Worm (Caenorhabditis elegans) whole organism, mixed stage, embryonic: ENCODE measurements around the gene R07E5.4.

Experiments
- M03D4.4 ChIP-seq: sonication (generic microtip); optimal IDR thresholded peaks from 2 replicates; lab custom pipeline; 2017; ENCODE audit warnings: mild to moderate bottlenecking, missing genetic modification characterization, missing compliant biosample characterization
- bed-3 ChIP-seq: fragments of 200-800 bp; sonication (Bioruptor generic); optimal IDR thresholded peaks from 3 replicates; lab custom pipeline; 2018; ENCODE audit warnings: mild to moderate bottlenecking, missing genetic modification characterization, moderate library complexity, missing compliant biosample characterization
- ceh-39 ChIP-seq: fragments of 150-350 bp; optimal IDR thresholded peaks from 2 replicates; lab custom pipeline; 2014; ENCODE audit warnings: missing biosample characterization, missing genetic modification characterization
- ceh-43 ChIP-seq: fragments of 200-800 bp; sonication (Bioruptor generic); optimal IDR thresholded peaks from 2 replicates; lab custom pipeline; 2018; ENCODE audit warnings: mild to moderate bottlenecking, missing genetic modification characterization, moderate library complexity, missing compliant biosample characterization
- ceh-83 ChIP-seq: fragments of 200-800 bp; sonication (Bioruptor generic); optimal IDR thresholded peaks from 2 replicates; lab custom pipeline; 2018; ENCODE audit warnings: mild to moderate bottlenecking, missing genetic modification characterization, missing compliant biosample characterization
- ces-1 ChIP-seq: fragments of 150-350 bp; optimal IDR thresholded peaks from 2 replicates; lab custom pipeline; 2014; ENCODE audit warnings: missing biosample characterization, missing genetic modification reagents, missing genetic modification characterization
- cnd-1 ChIP-seq: fragments of 200-800 bp; sonication (Bioruptor generic); optimal IDR thresholded peaks from 2 replicates; lab custom pipeline; 2018; ENCODE audit warnings: mild to moderate bottlenecking, missing genetic modification characterization, missing compliant biosample characterization
- drap-1 ChIP-seq: fragments of 200-800 bp; sonication (Bioruptor generic); optimal IDR thresholded peaks from 3 replicates; lab custom pipeline; 2018; ENCODE audit warnings: mild to moderate bottlenecking, missing genetic modification characterization, missing compliant biosample characterization
- elt-1 ChIP-seq: sonication (generic microtip); optimal IDR thresholded peaks from 2 replicates; lab custom pipeline; 2017; ENCODE audit warnings: missing genetic modification characterization, mild to moderate bottlenecking, missing compliant biosample characterization, antibody characterized with exemption, moderate library complexity, borderline replicate concordance; ENCODE audit not compliant: insufficient read depth
- flh-1 ChIP-seq: fragments of 200-800 bp; sonication (Bioruptor generic); optimal IDR thresholded peaks from 2 replicates; lab custom pipeline; 2018; ENCODE audit warnings: mild to moderate bottlenecking, missing genetic modification characterization, moderate library complexity, missing compliant biosample characterization
- ham-2 ChIP-seq: fragments of 200-800 bp; sonication (Bioruptor generic); optimal IDR thresholded peaks from 2 replicates; lab custom pipeline; 2018; ENCODE audit warnings: mild to moderate bottlenecking, missing genetic modification characterization, missing compliant biosample characterization
- hlh-1 ChIP-seq: fragments of 150-350 bp; optimal IDR thresholded peaks from 2 replicates; lab custom pipeline; 2014; ENCODE audit warnings: missing biosample characterization, missing genetic modification reagents, missing genetic modification characterization
- lin-32 ChIP-seq: fragments of 200-800 bp; sonication (Bioruptor generic); optimal IDR thresholded peaks from 2 replicates; lab custom pipeline; 2018; ENCODE audit warnings: mild to moderate bottlenecking, missing genetic modification characterization, missing compliant biosample characterization
- lsy-2 ChIP-seq: fragments of 150-350 bp; optimal IDR thresholded peaks from 2 replicates; lab custom pipeline; 2014; ENCODE audit warnings: missing biosample characterization, missing genetic modification characterization
- mab-5 ChIP-seq: fragments of 150-350 bp; optimal IDR thresholded peaks from 2 replicates; lab custom pipeline; 2014; ENCODE audit warnings: missing biosample characterization, missing genetic modification characterization
- mep-1 ChIP-seq: fragments of 150-350 bp; optimal IDR thresholded peaks from 2 replicates; lab custom pipeline; 2017; ENCODE audit warnings: missing biosample characterization, missing genetic modification reagents, missing genetic modification characterization, inconsistent platforms
- mls-2 ChIP-seq: sonication (generic microtip); optimal IDR thresholded peaks from 2 replicates; lab custom pipeline; 2016; ENCODE audit warnings: mild to moderate bottlenecking, missing genetic modification characterization, moderate library complexity, missing compliant biosample characterization
- nhr-12 ChIP-seq: fragments of 150-350 bp; optimal IDR thresholded peaks from 2 replicates; lab custom pipeline; 2014; ENCODE audit warnings: missing biosample characterization, missing genetic modification characterization
- nhr-2 ChIP-seq: fragments of 150-350 bp; optimal IDR thresholded peaks from 2 replicates; lab custom pipeline; 2014; ENCODE audit warnings: missing biosample characterization, missing genetic modification characterization
- nhr-76 ChIP-seq: sonication (generic microtip); optimal IDR thresholded peaks from 2 replicates; lab custom pipeline; 2017; ENCODE audit warnings: missing biosample characterization, missing genetic modification characterization
- pha-4 ChIP-seq: fragments of 150-350 bp; optimal IDR thresholded peaks from 2 replicates; lab custom pipeline; 2018; ENCODE audit warnings: missing biosample characterization, missing genetic modification reagents, missing genetic modification characterization
- sem-2 ChIP-seq: fragments of 200-800 bp; sonication (Bioruptor generic); optimal IDR thresholded peaks from 2 replicates; lab custom pipeline; 2018; ENCODE audit warnings: mild to moderate bottlenecking, missing genetic modification characterization, missing compliant biosample characterization
- snpc-4 ChIP-seq: fragments of 150-350 bp; optimal IDR thresholded peaks from 2 replicates; lab custom pipeline; 2014; ENCODE audit warnings: missing biosample characterization, missing genetic modification characterization
- sptf-1 ChIP-seq: sonication (generic microtip); optimal IDR thresholded peaks from 2 replicates; lab custom pipeline; 2017; ENCODE audit warnings: mild to moderate bottlenecking, missing genetic modification characterization, moderate library complexity, missing compliant biosample characterization
- tbx-8 ChIP-seq: fragments of 200-800 bp; sonication (Bioruptor generic); optimal IDR thresholded peaks from 2 replicates; lab custom pipeline; 2018; ENCODE audit warnings: mild to moderate bottlenecking, missing genetic modification characterization, moderate library complexity, missing compliant biosample characterization
- unc-120 ChIP-seq: sonication (generic microtip); optimal IDR thresholded peaks from 2 replicates; lab custom pipeline; 2017; ENCODE audit warnings: missing genetic modification characterization, missing compliant biosample characterization; ENCODE audit not compliant: poor library complexity, severe bottlenecking
- unc-62 ChIP-seq: fragments of 150-350 bp; optimal IDR thresholded peaks from 2 replicates; lab custom pipeline; 2014; ENCODE audit warnings: missing biosample characterization, missing genetic modification reagents, missing genetic modification characterization
- zip-8 ChIP-seq: fragments of 150-350 bp; optimal IDR thresholded peaks from 2 replicates; lab custom pipeline; 2014; ENCODE audit warnings: missing biosample characterization, missing genetic modification characterization
- ztf-11 ChIP-seq: fragments of 150-350 bp; optimal IDR thresholded peaks from 2 replicates; lab custom pipeline; 2014; ENCODE audit warnings: missing biosample characterization, missing genetic modification characterization

The R07E5.4 gene

ce11 chrIII:4358345-4358744 lies 36.3 kb upstream of the R07E5.4 start:
- TF ChIP-seq unc-120 (tag; lab: Kevin White, UChicago) (peak; percentile 31), ham-2 (GFP tag; lab: Kevin White, UChicago) (no peak), hlh-1 (tag; lab: Kevin White, UChicago) (peak; percentile 96), unc-62 (GFP tag; lab: Kevin White, UChicago) (peak; percentile 98), elt-1 (no peak), mab-5 (tag; lab: Kevin White, UChicago) (peak; percentile 89)

ce11 chrIII:4359208-4359607 lies 35.4 kb upstream of the R07E5.4 start:
- TF ChIP-seq snpc-4 (tag; lab: Kevin White, UChicago): no peak
- no peak for TF ChIP-seq zip-8
- peak; percentile 80 for TF ChIP-seq hlh-1 (tag; lab: Kevin White, UChicago)
- TF ChIP-seq mep-1: no peak

- TF ChIP-seq unc-62 (GFP tag; lab: Kevin White, UChicago) (peak; percentile 71), sptf-1 (no peak), hlh-1 (tag; lab: Kevin White, UChicago) (peak; percentile 89)
Measured at ce11 chrIII:4359900-4360299, 34.7 kb upstream of the R07E5.4 start.

- TF ChIP-seq elt-1 (no peak), ham-2 (GFP tag; lab: Kevin White, UChicago) (peak; percentile 26)
Measured at ce11 chrIII:4362332-4362731, 32.3 kb upstream of the R07E5.4 start.

- TF ChIP-seq ztf-11 (tag; lab: Kevin White, UChicago) (no peak), ces-1 (GFP tag; lab: Kevin White, UChicago) (no peak), hlh-1 (tag; lab: Kevin White, UChicago) (no peak), tbx-8 (GFP tag; lab: Kevin White, UChicago) (no peak), sptf-1 (no peak), flh-1 (GFP tag; lab: Kevin White, UChicago) (no peak), ham-2 (GFP tag; lab: Kevin White, UChicago) (no peak), ceh-83 (GFP tag; lab: Kevin White, UChicago) (no peak), pha-4 (tag; lab: Kevin White, UChicago) (no peak), nhr-76 (tag; lab: Kevin White, UChicago) (no peak), nhr-2 (tag; lab: Kevin White, UChicago) (no peak), mls-2 (tag; lab: Kevin White, UChicago) (no peak), mep-1 (no peak), unc-62 (GFP tag; lab: Kevin White, UChicago) (no peak), zip-8 (no peak), ceh-39 (tag; lab: Kevin White, UChicago) (no peak), ceh-43 (GFP tag; lab: Kevin White, UChicago) (no peak), lin-32 (GFP tag; lab: Kevin White, UChicago) (no peak), M03D4.4 (tag; lab: Kevin White, UChicago) (no peak)
Measured at ce11 chrIII:4364974-4365373, 29.6 kb upstream of the R07E5.4 start, which contains the start of gene ckb-1. Gene ckb-1 (plus strand): TSS chrIII:4365274.

ce11 chrIII:4367649-4368048 lies 26.9 kb upstream of the R07E5.4 start, which contains the start of gene ckb-2:
Gene ckb-2 (plus strand): TSS chrIII:4367949.
- TF ChIP-seq cnd-1 (no peak), mls-2 (tag; lab: Kevin White, UChicago) (no peak), pha-4 (tag; lab: Kevin White, UChicago) (no peak), ztf-11 (tag; lab: Kevin White, UChicago) (no peak), nhr-12 (tag; lab: Kevin White, UChicago) (no peak), mep-1 (no peak), nhr-76 (tag; lab: Kevin White, UChicago) (no peak), M03D4.4 (tag; lab: Kevin White, UChicago) (no peak), sptf-1 (no peak), nhr-2 (tag; lab: Kevin White, UChicago) (no peak)

- TF ChIP-seq ceh-43 (GFP tag; lab: Kevin White, UChicago) (peak; percentile 53), drap-1 (GFP tag; lab: Kevin White, UChicago) (peak; percentile 68), unc-120 (tag; lab: Kevin White, UChicago) (peak; percentile 73), lsy-2 (tag; lab: Kevin White, UChicago) (peak; percentile 7), M03D4.4 (tag; lab: Kevin White, UChicago) (peak; percentile 68), sptf-1 (peak; percentile 80), sem-2 (GFP tag; lab: Kevin White, UChicago) (peak; percentile 50), flh-1 (GFP tag; lab: Kevin White, UChicago) (peak; percentile 36), mls-2 (tag; lab: Kevin White, UChicago) (peak; percentile 88), lin-32 (GFP tag; lab: Kevin White, UChicago) (peak; percentile 32), bed-3 (peak; percentile 43), ceh-83 (GFP tag; lab: Kevin White, UChicago) (peak; percentile 78), ham-2 (GFP tag; lab: Kevin White, UChicago) (peak; percentile 79), cnd-1 (peak; percentile 73)
Measured at ce11 chrIII:4369381-4369809, 25.2 kb upstream of the R07E5.4 start.
